Fruit fly (Drosophila melanogaster): ENCODE measurements around the gene Pfdn2.

- TF ChIP-seq usp (GFP tag; optimal IDR thresholded peaks at IDR 0.05) (no peak), Dll (optimal IDR thresholded peaks at IDR 0.05) (no peak), pan (optimal IDR thresholded peaks at IDR 0.05) (peak; percentile 87)
Observed at dm6 chr3L:11061200-11061599, 13.0 kb downstream of the Pfdn2 start, which contains the start of the genes CG6321 and Blos2.

Data from whole organism.